Worm (Caenorhabditis elegans) whole organism, L4 larva: ENCODE results near the gene pmp-5.

Source experiments
- Y105C5A.15 ChIP-seq: fragments of 200-800 bp; sonication (Bioruptor generic); IDR thresholded peaks from 2 replicates; pipeline ENCODE4 v1.3.6; 2022; ENCODE audit warnings: missing genetic modification characterization, missing compliant biosample characterization
- Y5F2A.4 ChIP-seq: fragments of 200-800 bp; sonication (Bioruptor generic); optimal IDR thresholded peaks from 2 replicates; lab custom pipeline; 2018; ENCODE audit warnings: mild to moderate bottlenecking, missing genetic modification characterization, missing compliant biosample characterization
- ceh-28 ChIP-seq: fragments of 150-350 bp; optimal IDR thresholded peaks from 2 replicates; lab custom pipeline; 2014; ENCODE audit warnings: missing biosample characterization, missing genetic modification reagents, missing genetic modification characterization
- ces-1 ChIP-seq: fragments of 150-350 bp; sonication (generic microtip); optimal IDR thresholded peaks from 4 replicates; lab custom pipeline; 2014; ENCODE audit warnings: missing biosample characterization, missing genetic modification reagents, missing genetic modification characterization
- lin-39 ChIP-seq: fragments of 150-350 bp; optimal IDR thresholded peaks from 2 replicates; lab custom pipeline; 2014; ENCODE audit warnings: missing biosample characterization, missing genetic modification reagents, missing genetic modification characterization
- lir-3 ChIP-seq: sonication (generic microtip); optimal IDR thresholded peaks from 2 replicates; lab custom pipeline; 2016; ENCODE audit warnings: mild to moderate bottlenecking, missing genetic modification characterization, missing compliant biosample characterization
- lsy-2 ChIP-seq, 2 experiments: fragments of 150-350 bp in 1 of 2; sonication (generic microtip) in 1 of 2; optimal IDR thresholded peaks; 2 replicates each; lab custom pipeline; 2014 to 2017; ENCODE audit warnings: missing biosample characterization in 2 of 2, missing genetic modification characterization in 2 of 2
- madf-5 ChIP-seq, 2 experiments: fragments of 200-800 bp; sonication (Bioruptor generic); IDR thresholded peaks; 2 replicates each; pipeline ENCODE4 v1.3.6; 2022; ENCODE audit warnings: missing compliant biosample characterization in 2 of 2, missing genetic modification characterization in 2 of 2
- mep-1 ChIP-seq: fragments of 150-350 bp; sonication (generic microtip); optimal IDR thresholded peaks from 3 replicates; lab custom pipeline; 2014; ENCODE audit warnings: missing biosample characterization, missing genetic modification characterization
- nhr-11 ChIP-seq: fragments of 150-350 bp; optimal IDR thresholded peaks from 2 replicates; lab custom pipeline; 2014; ENCODE audit warnings: missing biosample characterization, missing genetic modification characterization
- nhr-237 ChIP-seq: sonication (generic microtip); optimal IDR thresholded peaks from 2 replicates; lab custom pipeline; 2017; ENCODE audit warnings: missing biosample characterization, missing genetic modification characterization
- rbr-2 ChIP-seq: sonication (generic microtip); optimal IDR thresholded peaks from 2 replicates; lab custom pipeline; 2016; ENCODE audit warnings: missing genotype, missing genetic modification characterization, missing compliant biosample characterization
- unc-62 ChIP-seq, 3 experiments: fragments of 150-350 bp in 1 of 3; sonication (generic microtip); optimal IDR thresholded peaks in 2 of 3; peaks in 1 of 3; 1 replicate in 1 of 3; 2 replicates in 2 of 3; lab custom pipeline; 2014 to 2017; ENCODE audit warnings: missing biosample characterization in 3 of 3, missing genetic modification characterization in 3 of 3, missing genetic modification reagents in 3 of 3, missing genotype in 1 of 3

DNA sequence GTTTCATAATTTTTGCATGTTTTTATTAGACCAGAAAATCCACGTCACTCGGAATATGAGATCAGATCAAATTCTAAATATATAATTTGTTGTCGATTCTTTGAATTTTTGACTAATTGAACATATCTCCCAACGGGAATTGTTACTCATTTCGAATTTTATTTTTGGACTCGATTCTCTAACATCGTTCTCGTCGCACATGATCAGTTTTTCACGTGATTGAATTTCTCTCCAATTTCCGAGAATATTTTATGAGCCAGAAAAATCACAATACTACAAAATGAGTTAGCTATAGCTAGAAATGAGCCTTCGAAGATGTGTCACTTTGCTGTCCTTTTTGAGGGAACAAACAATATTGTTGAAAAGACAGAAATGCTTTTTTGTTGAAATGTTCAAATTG is 34.8 kb downstream of the pmp-5 start:
- peak; percentile 63 for TF ChIP-seq nhr-11 (tag; lab: Kevin White, UChicago)
- no peak for TF ChIP-seq madf-5 (GFP tag; IDR thresholded peaks at IDR 0.05; lab: Robert Waterston, UW)
- no peak for TF ChIP-seq ces-1
- no peak for TF ChIP-seq lir-3 (tag; lab: Kevin White, UChicago)
- no peak for TF ChIP-seq nhr-237 (tag; lab: Kevin White, UChicago)
- TF ChIP-seq lsy-2 (tag; optimal IDR thresholded peaks at IDR 0.05; lab: Kevin White, UChicago), result no peak
- no peak for TF ChIP-seq Y105C5A.15 (GFP tag; lab: Robert Waterston, UW)
- no peak for TF ChIP-seq Y5F2A.4 (GFP tag; lab: Kevin White, UChicago)
- no peak for TF ChIP-seq lin-39 (tag; lab: Kevin White, UChicago)
- TF ChIP-seq mep-1 (tag; lab: Kevin White, UChicago), result no peak
- no peak for TF ChIP-seq unc-62 (GFP tag; optimal IDR thresholded peaks at IDR 0.05 in 1 of 2; lab: Kevin White, UChicago)
- no peak for TF ChIP-seq unc-62 (tag; optimal IDR thresholded peaks at IDR 0.05; lab: Kevin White, UChicago)
- TF ChIP-seq rbr-2, result no peak
- no peak for TF ChIP-seq ceh-28 (tag; lab: Kevin White, UChicago)
